Worm (Caenorhabditis elegans) whole organism, early embryonic: ENCODE data around the gene Y38H8A.4.

Source experiments
- B0310.2 ChIP-seq: sonication (generic microtip); optimal IDR thresholded peaks from 2 replicates; lab custom pipeline; 2016; ENCODE audit warnings: mild to moderate bottlenecking, missing genetic modification characterization, missing compliant biosample characterization
- F13C5.2 ChIP-seq: sonication (generic microtip); optimal IDR thresholded peaks from 2 replicates; lab custom pipeline; 2017; ENCODE audit warnings: mild to moderate bottlenecking, missing genetic modification characterization, inconsistent platforms, missing compliant biosample characterization
- aly-1 ChIP-seq: sonication (generic microtip); optimal IDR thresholded peaks from 2 replicates; lab custom pipeline; 2016; ENCODE audit warnings: missing genetic modification characterization, missing compliant biosample characterization
- ama-1 ChIP-seq: fragments of 150-350 bp; optimal IDR thresholded peaks from 2 replicates; lab custom pipeline; 2014
- ceh-13 ChIP-seq: fragments of 200-800 bp; sonication (Bioruptor generic); optimal IDR thresholded peaks from 2 replicates; lab custom pipeline; 2018; ENCODE audit warnings: mild to moderate bottlenecking, missing genetic modification characterization, missing compliant biosample characterization
- ceh-36 ChIP-seq: sonication (generic microtip); optimal IDR thresholded peaks from 2 replicates; lab custom pipeline; 2016; ENCODE audit warnings: missing genetic modification characterization, inconsistent platforms, missing compliant biosample characterization
- ets-7 ChIP-seq: sonication (generic microtip); optimal IDR thresholded peaks from 2 replicates; lab custom pipeline; 2016; ENCODE audit warnings: missing genotype, missing genetic modification characterization, missing compliant biosample characterization
- flt-1 ChIP-seq: fragments of 200-800 bp; sonication (Bioruptor generic); IDR thresholded peaks from 2 replicates; pipeline ENCODE4 v1.3.6; 2022; ENCODE audit warnings: missing genetic modification characterization, missing compliant biosample characterization
- hmbx-1 ChIP-seq: sonication (generic microtip); optimal IDR thresholded peaks from 2 replicates; lab custom pipeline; 2016; ENCODE audit warnings: mild to moderate bottlenecking, missing genetic modification characterization, missing compliant biosample characterization
- hmg-4 ChIP-seq: fragments of 200-800 bp; sonication (Bioruptor generic); optimal IDR thresholded peaks from 2 replicates; lab custom pipeline; 2018; ENCODE audit warnings: mild to moderate bottlenecking, missing genetic modification characterization, missing compliant biosample characterization
- hnd-1 ChIP-seq: sonication (generic microtip); optimal IDR thresholded peaks from 2 replicates; lab custom pipeline; 2016; ENCODE audit warnings: missing genetic modification characterization, missing compliant biosample characterization
- pes-1 ChIP-seq: fragments of 200-800 bp; sonication (Bioruptor generic); IDR thresholded peaks from 2 replicates; pipeline ENCODE4 v1.3.6; 2022; ENCODE audit warnings: missing genetic modification reagents, missing genetic modification characterization, missing compliant biosample characterization
- scrt-1 ChIP-seq: fragments of 200-800 bp; sonication (Bioruptor generic); IDR thresholded peaks from 2 replicates; pipeline ENCODE4 v1.3.6; 2022; ENCODE audit warnings: missing genetic modification characterization, missing compliant biosample characterization
- sea-1 ChIP-seq: fragments of 200-800 bp; sonication (Bioruptor generic); conservative IDR thresholded peaks from 2 replicates; pipeline ENCODE4 v1.3.6; 2022; ENCODE audit warnings: missing genetic modification characterization, missing compliant biosample characterization
- tbx-11 ChIP-seq: fragments of 200-800 bp; sonication (Bioruptor generic); IDR thresholded peaks from 2 replicates; pipeline ENCODE4 v1.3.6; 2022; ENCODE audit warnings: missing genetic modification characterization, missing compliant biosample characterization
- tbx-37 ChIP-seq: fragments of 200-800 bp; sonication (Bioruptor generic); conservative IDR thresholded peaks from 2 replicates; pipeline ENCODE4 v1.3.6; 2022; ENCODE audit warnings: missing genetic modification reagents, missing genetic modification characterization, missing compliant biosample characterization
- tra-4 ChIP-seq: sonication (generic microtip); optimal IDR thresholded peaks from 2 replicates; lab custom pipeline; 2017; ENCODE audit warnings: missing genetic modification characterization, missing compliant biosample characterization

Y38H8A.4 gene

ce11 chrIV:13487596-13487995 is 15.4 kb upstream of the Y38H8A.4 start:
- no peak for TF ChIP-seq sea-1
- TF ChIP-seq hmg-4 (GFP tag; lab: Kevin White, UChicago) = no peak
- no peak for TF ChIP-seq ceh-36 (tag; lab: Kevin White, UChicago)
- no peak for TF ChIP-seq ets-7 (tag; lab: Kevin White, UChicago)
- TF ChIP-seq hmbx-1 (tag; lab: Kevin White, UChicago) = no peak
- TF ChIP-seq tra-4 (tag; lab: Kevin White, UChicago) = no peak
- TF ChIP-seq tbx-37 (GFP tag; lab: Robert Waterston, UW) = no peak
- no peak for TF ChIP-seq hnd-1 (tag; lab: Kevin White, UChicago)
- TF ChIP-seq tbx-11 (GFP tag; lab: Robert Waterston, UW) = no peak
- no peak for TF ChIP-seq B0310.2 (tag; lab: Kevin White, UChicago)
- no peak for TF ChIP-seq ceh-13 (GFP tag; lab: Kevin White, UChicago)
- no peak for TF ChIP-seq flt-1 (GFP tag; lab: Robert Waterston, UW)
- TF ChIP-seq pes-1 (GFP tag; lab: Robert Waterston, UW) = no peak
- no peak for TF ChIP-seq scrt-1 (GFP tag; lab: Robert Waterston, UW)
- TF ChIP-seq F13C5.2 = no peak
- no peak for TF ChIP-seq aly-1 (tag; lab: Kevin White, UChicago)
- no peak for TF ChIP-seq ama-1

ce11 chrIV:13487019-13487418 is 14.8 kb upstream of the Y38H8A.4 start:
- TF ChIP-seq tbx-11 (GFP tag; lab: Robert Waterston, UW) = no peak
- TF ChIP-seq pes-1 (GFP tag; lab: Robert Waterston, UW) = peak; percentile 68
- no peak for TF ChIP-seq B0310.2 (tag; lab: Kevin White, UChicago)

ce11 chrIV:13483596-13483995 is 11.4 kb upstream of the Y38H8A.4 start:
- TF ChIP-seq tbx-37 (GFP tag; lab: Robert Waterston, UW) (no peak), scrt-1 (GFP tag; lab: Robert Waterston, UW) (no peak), flt-1 (GFP tag; lab: Robert Waterston, UW) (no peak), F13C5.2 (no peak), ama-1 (no peak), pes-1 (GFP tag; lab: Robert Waterston, UW) (no peak), sea-1 (no peak), hnd-1 (tag; lab: Kevin White, UChicago) (no peak)

ce11 chrIV:13482469-13482868 is 10.3 kb upstream of the Y38H8A.4 start, which contains the start of gene Y38H8A.1:
Y38H8A.1 (plus strand) TSS chrIV:13482769.
- TF ChIP-seq ceh-36 (tag; lab: Kevin White, UChicago) = no peak
- no peak for TF ChIP-seq tra-4 (tag; lab: Kevin White, UChicago)
- no peak for TF ChIP-seq hmg-4 (GFP tag; lab: Kevin White, UChicago)
- TF ChIP-seq flt-1 (GFP tag; lab: Robert Waterston, UW) = no peak
- no peak for TF ChIP-seq F13C5.2
- TF ChIP-seq scrt-1 (GFP tag; lab: Robert Waterston, UW) = no peak
- TF ChIP-seq ceh-13 (GFP tag; lab: Kevin White, UChicago) = no peak
- TF ChIP-seq ets-7 (tag; lab: Kevin White, UChicago) = no peak
- TF ChIP-seq ama-1 = no peak
- TF ChIP-seq aly-1 (tag; lab: Kevin White, UChicago) = no peak
- TF ChIP-seq hmbx-1 (tag; lab: Kevin White, UChicago) = no peak
- no peak for TF ChIP-seq B0310.2 (tag; lab: Kevin White, UChicago)

- TF ChIP-seq ets-7 (tag; lab: Kevin White, UChicago) (no peak), F13C5.2 (no peak), tra-4 (tag; lab: Kevin White, UChicago) (no peak), tbx-37 (GFP tag; lab: Robert Waterston, UW) (no peak), sea-1 (no peak), flt-1 (GFP tag; lab: Robert Waterston, UW) (no peak), pes-1 (GFP tag; lab: Robert Waterston, UW) (no peak), ama-1 (no peak), ceh-36 (tag; lab: Kevin White, UChicago) (no peak), hmg-4 (GFP tag; lab: Kevin White, UChicago) (no peak), ceh-13 (GFP tag; lab: Kevin White, UChicago) (no peak), tbx-11 (GFP tag; lab: Robert Waterston, UW) (no peak), B0310.2 (tag; lab: Kevin White, UChicago) (no peak), hmbx-1 (tag; lab: Kevin White, UChicago) (no peak), aly-1 (tag; lab: Kevin White, UChicago) (no peak), scrt-1 (GFP tag; lab: Robert Waterston, UW) (no peak), hnd-1 (tag; lab: Kevin White, UChicago) (no peak)
Measured at ce11 chrIV:13474132-13474531, 2.0 kb upstream of the Y38H8A.4 start, which contains the start of gene Y38H8A.2. Y38H8A.2 (plus strand) TSS chrIV:13474432.

- no peak for TF ChIP-seq scrt-1 (GFP tag; lab: Robert Waterston, UW)
- no peak for TF ChIP-seq ceh-36 (tag; lab: Kevin White, UChicago)
Measured at ce11 chrIV:13465797-13466196, 6.4 kb downstream of the Y38H8A.4 start, which contains the start of gene fezf-1. fezf-1 (plus strand) TSS chrIV:13466097.

ce11 chrIV:13463889-13464288 is 8.3 kb downstream of the Y38H8A.4 start:
- TF ChIP-seq pes-1 (GFP tag; lab: Robert Waterston, UW) = peak; percentile 66; the same call in 1 of the 2 replicates
- peak; percentile 62; the same call in 1 of the 2 replicates for TF ChIP-seq flt-1 (GFP tag; lab: Robert Waterston, UW)

ce11 chrIV:13460876-13461275 is 11.3 kb downstream of the Y38H8A.4 start, which contains the start of gene Y38H8A.12:
Y38H8A.12 (minus strand) TSS chrIV:13460976.
- TF ChIP-seq hnd-1 (tag; lab: Kevin White, UChicago) = no peak
- TF ChIP-seq aly-1 (tag; lab: Kevin White, UChicago) = no peak
- TF ChIP-seq B0310.2 (tag; lab: Kevin White, UChicago) = no peak
- TF ChIP-seq pes-1 (GFP tag; lab: Robert Waterston, UW) = no peak
- no peak for TF ChIP-seq hmbx-1 (tag; lab: Kevin White, UChicago)
- TF ChIP-seq tbx-11 (GFP tag; lab: Robert Waterston, UW) = no peak
- TF ChIP-seq ceh-13 (GFP tag; lab: Kevin White, UChicago) = no peak
- TF ChIP-seq sea-1 = no peak
- TF ChIP-seq tra-4 (tag; lab: Kevin White, UChicago) = no peak
- TF ChIP-seq ets-7 (tag; lab: Kevin White, UChicago) = no peak
- no peak for TF ChIP-seq ama-1
- no peak for TF ChIP-seq F13C5.2
- no peak for TF ChIP-seq tbx-37 (GFP tag; lab: Robert Waterston, UW)
- TF ChIP-seq ceh-36 (tag; lab: Kevin White, UChicago) = no peak
- TF ChIP-seq flt-1 (GFP tag; lab: Robert Waterston, UW) = no peak
- no peak for TF ChIP-seq scrt-1 (GFP tag; lab: Robert Waterston, UW)
